Worm (Caenorhabditis elegans) whole organism, L1 larva: ENCODE data around the gene praf-3.

ENCODE experiments used
- efl-1 ChIP-seq, 4 experiments: fragments of 150-350 bp; optimal IDR thresholded peaks in 3 of 4; peaks in 1 of 4; 1 replicate in 1 of 4; 2 replicates in 3 of 4; lab custom pipeline; 2014; ENCODE audit warnings: missing biosample characterization in 2 of 4, missing genetic modification characterization in 2 of 4, missing genetic modification reagents in 2 of 4
- ets-5 ChIP-seq: fragments of 200-800 bp; sonication (Bioruptor generic); IDR thresholded peaks from 2 replicates; pipeline ENCODE4 v1.3.6; 2022; ENCODE audit warnings: missing genetic modification characterization, missing compliant biosample characterization
- irx-1 ChIP-seq: sonication (generic microtip); optimal IDR thresholded peaks from 2 replicates; lab custom pipeline; 2016; ENCODE audit warnings: missing genetic modification characterization, missing compliant biosample characterization
- lin-13 ChIP-seq: fragments of 150-350 bp; optimal IDR thresholded peaks from 2 replicates; lab custom pipeline; 2014; ENCODE audit warnings: missing biosample characterization, missing genetic modification reagents, missing genetic modification characterization
- lin-35 ChIP-seq, 2 experiments: fragments of 150-350 bp; optimal IDR thresholded peaks; 2 replicates each; lab custom pipeline; 2014; ENCODE audit warnings: missing biosample characterization in 2 of 2, missing genetic modification characterization in 2 of 2, missing genetic modification reagents in 2 of 2
- lir-3 ChIP-seq: sonication (generic microtip); optimal IDR thresholded peaks from 2 replicates; lab custom pipeline; 2016; ENCODE audit warnings: mild to moderate bottlenecking, missing genetic modification characterization, moderate library complexity, missing compliant biosample characterization; ENCODE audit not compliant: poor library complexity
- nhr-76 ChIP-seq: sonication (generic microtip); optimal IDR thresholded peaks from 2 replicates; lab custom pipeline; 2017; ENCODE audit warnings: missing biosample characterization, missing genetic modification characterization
- unc-30 ChIP-seq: sonication (generic microtip); optimal IDR thresholded peaks from 2 replicates; lab custom pipeline; 2017; ENCODE audit warnings: missing biosample characterization, missing genetic modification characterization

praf-3 gene

DNA sequence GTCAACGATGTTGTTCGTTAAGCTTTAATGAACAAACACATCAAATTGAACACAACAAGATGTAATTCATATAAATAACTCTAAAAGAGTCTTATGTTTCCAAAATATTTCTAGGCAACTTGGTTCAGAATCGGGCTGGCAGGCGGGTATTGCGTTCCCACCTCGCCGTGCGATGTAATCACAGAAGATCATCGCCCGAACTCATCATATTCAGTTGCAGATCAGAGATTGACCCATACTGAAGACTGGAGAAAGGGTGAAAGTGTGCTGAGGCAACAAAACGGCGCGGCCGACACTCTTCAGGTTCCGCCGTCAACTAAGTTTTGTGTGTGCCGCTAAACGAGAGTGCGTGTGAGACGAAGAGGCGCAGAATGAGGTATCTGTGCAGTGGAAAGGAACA lies 48.7 kb downstream of the praf-3 start (continued):
- peak; percentile 68 to 73 for TF ChIP-seq efl-1 (optimal IDR thresholded peaks at IDR 0.05; lab: Kevin White, UChicago)
- TF ChIP-seq efl-1 (GFP tag; optimal IDR thresholded peaks at IDR 0.05 in 1 of 2; lab: Kevin White, UChicago), result peak; percentile 52 to 97
- no peak for TF ChIP-seq unc-30 (tag; lab: Kevin White, UChicago)
- peak; percentile 80 for TF ChIP-seq irx-1 (tag; lab: Kevin White, UChicago)
- peak; percentile 56 for TF ChIP-seq lir-3 (tag; lab: Kevin White, UChicago)
- peak; percentile 61 for TF ChIP-seq lin-13 (GFP tag; lab: Kevin White, UChicago)
- TF ChIP-seq lin-35 (GFP tag; optimal IDR thresholded peaks at IDR 0.05; lab: Kevin White, UChicago), result peak; percentile 55 to 79
- no peak for TF ChIP-seq nhr-76
- TF ChIP-seq ets-5 (GFP tag; lab: Robert Waterston, UW), result no peak
